Fruit fly (Drosophila melanogaster) whole organism, embryonic: Measurements from ENCODE around the gene CG4770.

Experiments used
- CG10654 ChIP-seq: fragments of 200-800 bp; sonication (Bioruptor generic); optimal IDR thresholded peaks from 2 replicates; lab custom pipeline; 2016; ENCODE audit warnings: missing biosample characterization, missing genetic modification characterization
- CG11456 ChIP-seq: fragments of 200-800 bp; sonication (Bioruptor generic); IDR thresholded peaks from 3 replicates; pipeline ENCODE4 v1.3.6; 2022; ENCODE audit warnings: missing biosample characterization, missing genetic modification characterization
- CG12104 ChIP-seq: fragments of 200-800 bp; sonication (Bioruptor generic); optimal IDR thresholded peaks from 3 replicates; lab custom pipeline; 2016; ENCODE audit warnings: missing biosample characterization, missing genetic modification characterization
- CG12155 ChIP-seq: fragments of 200-800 bp; sonication (Bioruptor generic); optimal IDR thresholded peaks from 3 replicates; lab custom pipeline; 2016; ENCODE audit warnings: missing biosample characterization, missing genetic modification characterization
- CG12299 ChIP-seq: fragments of 200-800 bp; sonication (Bioruptor generic); optimal IDR thresholded peaks from 2 replicates; lab custom pipeline; 2018; ENCODE audit warnings: missing biosample characterization, mild to moderate bottlenecking, missing genetic modification characterization
- CG12744 ChIP-seq: fragments of 200-800 bp; sonication (Bioruptor generic); optimal IDR thresholded peaks from 2 replicates; lab custom pipeline; 2016; ENCODE audit warnings: missing biosample characterization, missing genetic modification characterization
- CG15601 ChIP-seq: fragments of 200-800 bp; sonication (Bioruptor generic); optimal IDR thresholded peaks from 3 replicates; lab custom pipeline; 2019; ENCODE audit warnings: missing biosample characterization, mild to moderate bottlenecking, missing genetic modification characterization, moderate library complexity
- CG16815 ChIP-seq: fragments of 200-800 bp; sonication (Bioruptor generic); optimal IDR thresholded peaks from 3 replicates; lab custom pipeline; 2017; ENCODE audit warnings: missing biosample characterization, mild to moderate bottlenecking, missing genetic modification characterization
- CG17612 ChIP-seq: fragments of 200-800 bp; sonication (Bioruptor generic); IDR thresholded peaks from 2 replicates; pipeline ENCODE4 v1.3.6; 2022; ENCODE audit warnings: missing biosample characterization, missing genetic modification characterization
- CG17802 ChIP-seq: fragments of 200-800 bp; sonication (Bioruptor generic); optimal IDR thresholded peaks from 2 replicates; lab custom pipeline; 2018; ENCODE audit warnings: missing biosample characterization, mild to moderate bottlenecking, missing genetic modification characterization, moderate library complexity
- CG17829 ChIP-seq: fragments of 200-800 bp; optimal IDR thresholded peaks from 2 replicates; lab custom pipeline; 2019; ENCODE audit warnings: missing biosample characterization, mild to moderate bottlenecking, missing genetic modification characterization, moderate library complexity
- CG2712 ChIP-seq: fragments of 200-800 bp; optimal IDR thresholded peaks from 3 replicates; lab custom pipeline; 2019; ENCODE audit warnings: missing biosample characterization, mild to moderate bottlenecking, missing genetic modification characterization, moderate library complexity
- CG6854 ChIP-seq: fragments of 200-800 bp; sonication (Bioruptor generic); optimal IDR thresholded peaks from 3 replicates; lab custom pipeline; 2017; ENCODE audit warnings: missing biosample characterization, mild to moderate bottlenecking, missing genetic modification characterization
- CG7271 ChIP-seq: fragments of 200-800 bp; sonication (Bioruptor generic); optimal IDR thresholded peaks from 2 replicates; lab custom pipeline; 2018; ENCODE audit warnings: missing biosample characterization, mild to moderate bottlenecking, missing genetic modification characterization, moderate library complexity
- CG7556 ChIP-seq: fragments of 200-800 bp; sonication (Bioruptor generic); optimal IDR thresholded peaks from 2 replicates; lab custom pipeline; 2017; ENCODE audit warnings: missing biosample characterization, mild to moderate bottlenecking, missing genetic modification characterization
- CG7963 ChIP-seq: fragments of 200-800 bp; sonication (Bioruptor generic); IDR thresholded peaks from 3 replicates; pipeline ENCODE4 v1.3.6; 2022; ENCODE audit warnings: missing biosample characterization, missing genetic modification characterization; ENCODE audit not compliant: partially characterized antibody
- Dip3 ChIP-seq: fragments of 200-800 bp; sonication (Bioruptor generic); optimal IDR thresholded peaks from 3 replicates; lab custom pipeline; 2016; ENCODE audit warnings: missing biosample characterization, missing genetic modification characterization
- Dll ChIP-seq: fragments of 200-800 bp; sonication (Bioruptor generic); IDR thresholded peaks from 4 replicates; pipeline ENCODE4 v1.3.6; 2022; ENCODE audit warnings: missing biosample characterization, missing genetic modification characterization; ENCODE audit not compliant: partially characterized antibody
- Doc3 ChIP-seq: fragments of 200-800 bp; sonication (Bioruptor generic); IDR thresholded peaks from 3 replicates; pipeline ENCODE4 v1.3.6; 2022; ENCODE audit warnings: missing biosample characterization, missing genetic modification characterization; ENCODE audit not compliant: partially characterized antibody
- ERR ChIP-seq: fragments of 200-800 bp; sonication (Bioruptor generic); optimal IDR thresholded peaks from 2 replicates; lab custom pipeline; 2016; ENCODE audit warnings: missing biosample characterization, missing genetic modification characterization
- GATAe ChIP-seq: fragments of 200-800 bp; sonication (Bioruptor generic); conservative IDR thresholded peaks from 2 replicates; pipeline ENCODE4 v1.3.6; 2022; ENCODE audit warnings: missing biosample characterization, missing genetic modification characterization
- HmgD ChIP-seq: fragments of 200-800 bp; sonication (Bioruptor generic); optimal IDR thresholded peaks from 3 replicates; lab custom pipeline; 2016; ENCODE audit warnings: missing biosample characterization, missing genetic modification characterization
- HmgZ ChIP-seq: fragments of 200-800 bp; sonication (Bioruptor generic); optimal IDR thresholded peaks from 2 replicates; lab custom pipeline; 2018; ENCODE audit warnings: missing biosample characterization, mild to moderate bottlenecking, missing genetic modification characterization
- Hr39 ChIP-seq: fragments of >200 bp; optimal IDR thresholded peaks from 2 replicates; lab custom pipeline; 2017
- MBD-R2 ChIP-seq: fragments of 200-800 bp; sonication (Bioruptor generic); IDR thresholded peaks from 2 replicates; pipeline ENCODE4 v1.3.6; 2022; ENCODE audit warnings: missing biosample characterization, missing genetic modification characterization
- MESR4 ChIP-seq: fragments of 200-800 bp; sonication (Bioruptor generic); optimal IDR thresholded peaks from 2 replicates; lab custom pipeline; 2018; ENCODE audit warnings: missing biosample characterization, mild to moderate bottlenecking, missing genetic modification characterization, moderate library complexity
- Mad ChIP-seq: fragments of 200-800 bp; sonication (Bioruptor generic); optimal IDR thresholded peaks from 2 replicates; lab custom pipeline; 2016; ENCODE audit warnings: missing biosample characterization, missing genetic modification characterization
- Mrtf ChIP-seq: fragments of 200-800 bp; sonication (Bioruptor generic); IDR thresholded peaks from 3 replicates; pipeline ENCODE4 v1.3.6; 2022; ENCODE audit warnings: missing biosample characterization, missing genetic modification characterization
- Opbp ChIP-seq: fragments of 200-800 bp; sonication (Bioruptor generic); IDR thresholded peaks from 3 replicates; pipeline ENCODE4 v1.3.6; 2022; ENCODE audit warnings: missing biosample characterization, missing genetic modification characterization; ENCODE audit not compliant: partially characterized antibody
- Spps ChIP-seq: fragments of 200-800 bp; sonication (Bioruptor generic); optimal IDR thresholded peaks from 2 replicates; lab custom pipeline; 2018; ENCODE audit warnings: missing biosample characterization, mild to moderate bottlenecking, missing genetic modification characterization
- Ssrp ChIP-seq: fragments of 200-800 bp; sonication (Bioruptor generic); optimal IDR thresholded peaks from 2 replicates; lab custom pipeline; 2018; ENCODE audit warnings: missing biosample characterization, mild to moderate bottlenecking, missing genetic modification characterization, moderate library complexity
- ase ChIP-seq: fragments of 200-800 bp; sonication (Bioruptor generic); IDR thresholded peaks from 3 replicates; pipeline ENCODE4 v1.3.6; 2022; ENCODE audit warnings: missing biosample characterization, missing genetic modification characterization
- ash1 ChIP-seq: fragments of 200-800 bp; sonication (Bioruptor generic); optimal IDR thresholded peaks from 2 replicates; lab custom pipeline; 2018; ENCODE audit warnings: missing biosample characterization, mild to moderate bottlenecking, missing genetic modification characterization
- chif ChIP-seq, 2 experiments: fragments of 200-800 bp; sonication (Bioruptor generic); optimal IDR thresholded peaks; 3 replicates each; lab custom pipeline; 2016; ENCODE audit warnings: missing biosample characterization in 2 of 2, missing genetic modification characterization in 2 of 2
- eyg ChIP-seq: fragments of 200-800 bp; sonication (Bioruptor generic); optimal IDR thresholded peaks from 3 replicates; lab custom pipeline; 2016; ENCODE audit warnings: missing biosample characterization, missing genetic modification characterization
- fu2 ChIP-seq: fragments of 200-800 bp; sonication (Bioruptor generic); optimal IDR thresholded peaks from 2 replicates; lab custom pipeline; 2016; ENCODE audit warnings: missing biosample characterization, missing genetic modification characterization
- gem ChIP-seq: fragments of 200-800 bp; sonication (Bioruptor generic); optimal IDR thresholded peaks from 2 replicates; lab custom pipeline; 2019; ENCODE audit warnings: missing biosample characterization, mild to moderate bottlenecking, missing genetic modification characterization, moderate library complexity
- hkb ChIP-seq, 2 experiments: fragments of 200-800 bp in 1 of 2; fragments of >200 bp in 1 of 2; sonication (Bioruptor generic) in 1 of 2; IDR thresholded peaks in 1 of 2; optimal IDR thresholded peaks in 1 of 2; 2 replicates each; pipeline versions ENCODE4 v1.3.6 to Lab custom; 2017 to 2022; ENCODE audit warnings: missing biosample characterization in 1 of 2, missing genetic modification characterization in 1 of 2
- jigr1 ChIP-seq: fragments of 200-800 bp; sonication (Bioruptor generic); IDR thresholded peaks from 3 replicates; pipeline ENCODE4 v1.3.6; 2022; ENCODE audit warnings: missing biosample characterization, missing genetic modification characterization
- jing ChIP-seq: fragments of 200-800 bp; sonication (Bioruptor generic); optimal IDR thresholded peaks from 2 replicates; lab custom pipeline; 2018; ENCODE audit warnings: missing biosample characterization, mild to moderate bottlenecking, missing genetic modification characterization
- kah ChIP-seq: fragments of 200-800 bp; sonication (Bioruptor generic); optimal IDR thresholded peaks from 2 replicates; lab custom pipeline; 2018; ENCODE audit warnings: missing biosample characterization, mild to moderate bottlenecking, missing genetic modification characterization
- lmd ChIP-seq: fragments of 200-800 bp; sonication (Bioruptor generic); IDR thresholded peaks from 2 replicates; pipeline ENCODE4 v1.3.6; 2022; ENCODE audit warnings: missing biosample characterization, missing genetic modification characterization
- pros ChIP-seq: fragments of 200-800 bp; sonication (Bioruptor generic); optimal IDR thresholded peaks from 3 replicates; lab custom pipeline; 2019; ENCODE audit warnings: missing biosample characterization, mild to moderate bottlenecking, missing genetic modification characterization, moderate library complexity
- pzg ChIP-seq: fragments of 200-800 bp; sonication (Bioruptor generic); optimal IDR thresholded peaks from 3 replicates; lab custom pipeline; 2018; ENCODE audit warnings: missing biosample characterization, mild to moderate bottlenecking, missing genetic modification characterization, moderate library complexity
- scrt ChIP-seq: fragments of 200-800 bp; sonication (Bioruptor generic); optimal IDR thresholded peaks from 2 replicates; lab custom pipeline; 2018; ENCODE audit warnings: missing biosample characterization, mild to moderate bottlenecking, missing genetic modification characterization, moderate library complexity
- sens ChIP-seq: fragments of 200-800 bp; sonication (Bioruptor generic); peaks from one replicate; lab custom pipeline; 2016; ENCODE audit warnings: missing biosample characterization, missing genetic modification characterization
- tup ChIP-seq: fragments of 200-800 bp; sonication (Bioruptor generic); optimal IDR thresholded peaks from 2 replicates; lab custom pipeline; 2016; ENCODE audit warnings: missing biosample characterization, mild to moderate bottlenecking, missing genetic modification characterization, moderate library complexity
- usp ChIP-seq: fragments of >200 bp; optimal IDR thresholded peaks from 2 replicates; lab custom pipeline; 2017; ENCODE audit warnings: missing biosample characterization, missing genetic modification characterization
- zen ChIP-seq: fragments of 200-800 bp; sonication (Bioruptor generic); optimal IDR thresholded peaks from 3 replicates; lab custom pipeline; 2018; ENCODE audit warnings: missing biosample characterization, mild to moderate bottlenecking, missing genetic modification characterization, moderate library complexity
- zen2 ChIP-seq: fragments of 200-800 bp; sonication (Bioruptor generic); IDR thresholded peaks from 3 replicates; pipeline ENCODE4 v1.3.6; 2022; ENCODE audit warnings: missing biosample characterization, missing genetic modification characterization; ENCODE audit not compliant: partially characterized antibody

Gene CG4770

dm6 chr3R:19889603-19890187 is 28.6 kb upstream of the CG4770 start (continued):
- no peak for TF ChIP-seq Opbp (GFP tag; lab: Robert Waterston, UW)
- no peak for TF ChIP-seq GATAe
- TF ChIP-seq pzg (GFP tag; lab: Kevin White, UChicago), result no peak
- TF ChIP-seq gem (tag; lab: Kevin White, UChicago), result peak; percentile 87
- TF ChIP-seq chif (GFP tag; optimal IDR thresholded peaks at IDR 0.05; lab: Kevin White, UChicago), result no peak
- peak; percentile 45 for TF ChIP-seq CG12299 (tag; lab: Kevin White, UChicago)
- no peak for TF ChIP-seq hkb (optimal IDR thresholded peaks at IDR 0.05; lab: Kevin White, UChicago)
- peak; percentile 66 for TF ChIP-seq hkb (GFP tag; IDR thresholded peaks at IDR 0.05; lab: Robert Waterston, UW)
- TF ChIP-seq Dip3, result peak; percentile 17
- TF ChIP-seq CG15601 (tag; lab: Kevin White, UChicago), result peak; percentile 13
- TF ChIP-seq jigr1 (GFP tag; lab: Robert Waterston, UW), result no peak
- TF ChIP-seq tup (GFP tag; lab: Kevin White, UChicago), result no peak
- peak; percentile 81 for TF ChIP-seq CG7556 (GFP tag; lab: Kevin White, UChicago)
- TF ChIP-seq usp (GFP tag; lab: Kevin White, UChicago), result no peak
- peak; percentile 48 for TF ChIP-seq HmgZ (tag; lab: Kevin White, UChicago)
- peak; percentile 57 for TF ChIP-seq CG12155
- no peak for TF ChIP-seq HmgD
- TF ChIP-seq fu2, result no peak
- no peak for TF ChIP-seq Hr39 (lab: Kevin White, UChicago)
- peak; percentile 44 for TF ChIP-seq kah (GFP tag; lab: Kevin White, UChicago)
- no peak for TF ChIP-seq CG7963 (GFP tag; lab: Robert Waterston, UW)
- peak; percentile 40 for TF ChIP-seq Ssrp (tag; lab: Kevin White, UChicago)
- TF ChIP-seq CG17802 (tag; lab: Kevin White, UChicago), result no peak
- TF ChIP-seq CG6854 (GFP tag; lab: Kevin White, UChicago), result peak; percentile 81
- no peak for TF ChIP-seq CG17612 (GFP tag; lab: Robert Waterston, UW)
- TF ChIP-seq jing (GFP tag; lab: Kevin White, UChicago), result peak; percentile 12
- TF ChIP-seq Mad, result no peak
- TF ChIP-seq CG11456 (GFP tag; lab: Robert Waterston, UW), result peak; percentile 61; the same call in 1 of the 3 replicates
- TF ChIP-seq ERR (GFP tag; lab: Kevin White, UChicago), result no peak
- no peak for TF ChIP-seq ash1 (GFP tag; lab: Kevin White, UChicago)
- no peak for TF ChIP-seq CG7271 (tag; lab: Kevin White, UChicago)
- TF ChIP-seq ase (GFP tag; lab: Robert Waterston, UW), result no peak; the same call in 2 of the 3 replicates
- TF ChIP-seq lmd (GFP tag; lab: Robert Waterston, UW), result peak; percentile 73; the same call in 1 of the 2 replicates
- peak; percentile 15 for TF ChIP-seq eyg
- peak; percentile 47 for TF ChIP-seq sens
- peak; percentile 36; the same call in 1 of the 2 replicates for TF ChIP-seq MBD-R2 (GFP tag; lab: Robert Waterston, UW)
- no peak for TF ChIP-seq pros
- no peak for TF ChIP-seq Dll
- TF ChIP-seq CG12104 (GFP tag; lab: Kevin White, UChicago), result peak; percentile 64
- TF ChIP-seq MESR4 (GFP tag; lab: Kevin White, UChicago), result no peak
- no peak for TF ChIP-seq zen2 (GFP tag; lab: Robert Waterston, UW)
- TF ChIP-seq CG16815, result peak; percentile 47
- TF ChIP-seq Mrtf, result no peak
- TF ChIP-seq scrt (GFP tag; lab: Kevin White, UChicago), result peak; percentile 80
- peak; percentile 75 for TF ChIP-seq CG2712 (tag; lab: Kevin White, UChicago)
- TF ChIP-seq Doc3 (GFP tag; lab: Robert Waterston, UW), result no peak
- no peak for TF ChIP-seq CG12744 (GFP tag; lab: Kevin White, UChicago)
- TF ChIP-seq CG10654 (GFP tag; lab: Kevin White, UChicago), result peak; percentile 70
- peak; percentile 40 for TF ChIP-seq zen
- peak; percentile 27 for TF ChIP-seq Spps
- TF ChIP-seq CG17829 (tag; lab: Kevin White, UChicago), result peak; percentile 59
